Fruit fly (Drosophila melanogaster) whole organism, adult: Measurements from ENCODE around the gene tipE.

Experiments used
- Mnt ChIP-seq: fragments of 200-800 bp; sonication (Bioruptor generic); optimal IDR thresholded peaks from 2 replicates; lab custom pipeline; 2016; ENCODE audit warnings: missing biosample characterization, mild to moderate bottlenecking, missing genetic modification characterization
- cnc ChIP-seq, 2 experiments: fragments of >200 bp; optimal IDR thresholded peaks; 2 replicates each; lab custom pipeline; 2017

DNA sequence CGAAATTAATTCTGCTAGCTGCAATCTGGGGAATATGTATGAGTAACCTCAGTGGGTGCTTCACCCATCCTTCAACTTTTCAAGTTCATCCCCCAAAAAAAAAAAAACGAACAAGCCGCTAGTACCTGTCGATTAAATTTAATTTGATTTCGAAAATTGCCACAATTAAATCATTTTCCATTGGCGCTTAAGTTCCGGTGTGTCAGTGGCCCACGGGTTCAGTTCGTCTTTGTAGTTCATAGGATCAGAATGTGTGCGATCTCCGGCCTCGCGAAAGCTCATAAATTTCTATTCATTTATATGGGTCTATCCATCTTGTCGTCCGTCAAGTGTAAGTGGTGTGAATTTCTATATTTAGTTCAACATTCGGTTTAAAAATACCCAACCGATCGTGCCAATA, 46.2 kb upstream of the tipE start, which contains the start of gene CG32260:
- TF ChIP-seq Mnt (GFP tag; lab: Kevin White, UChicago) (no peak), cnc (optimal IDR thresholded peaks at IDR 0.05; lab: Kevin White, UChicago) (no peak)
